Fruit fly (Drosophila melanogaster) whole organism, pupa: ENCODE results near the gene CG8001.

Experiments
- CG13204 ChIP-seq: fragments of 200-800 bp; sonication (Bioruptor generic); optimal IDR thresholded peaks from 2 replicates; lab custom pipeline; 2018; ENCODE audit warnings: missing biosample characterization, mild to moderate bottlenecking, missing genetic modification characterization, moderate library complexity
- CG14655 ChIP-seq: fragments of 200-800 bp; sonication (Bioruptor generic); optimal IDR thresholded peaks from 3 replicates; lab custom pipeline; 2017; ENCODE audit warnings: mild to moderate bottlenecking, missing biosample characterization, missing genetic modification reagents, missing genetic modification characterization
- CG17806 ChIP-seq: fragments of 200-800 bp; sonication (Bioruptor generic); optimal IDR thresholded peaks from 2 replicates; lab custom pipeline; 2018; ENCODE audit warnings: missing biosample characterization, mild to moderate bottlenecking, missing genetic modification characterization, moderate library complexity
- CG32121 ChIP-seq: fragments of 200-800 bp; sonication (Bioruptor generic); IDR thresholded peaks from 2 replicates; pipeline ENCODE4 v1.3.6; 2022; ENCODE audit warnings: missing biosample characterization, missing genetic modification characterization
- CG8159 ChIP-seq: fragments of 200-800 bp; sonication (Bioruptor generic); optimal IDR thresholded peaks from 3 replicates; lab custom pipeline; 2018; ENCODE audit warnings: missing biosample characterization, mild to moderate bottlenecking, missing genetic modification characterization, moderate library complexity
- EcR ChIP-seq: fragments of 200-800 bp; sonication (Bioruptor generic); optimal IDR thresholded peaks from 3 replicates; lab custom pipeline; 2019; ENCODE audit warnings: missing biosample characterization, missing genetic modification characterization, mild to moderate bottlenecking, moderate library complexity, missing genetic modification reagents
- Pif1A ChIP-seq: fragments of 200-800 bp; sonication (Bioruptor generic); optimal IDR thresholded peaks from 3 replicates; lab custom pipeline; 2016; ENCODE audit warnings: missing biosample characterization, missing genetic modification characterization
- Pif1B ChIP-seq: fragments of 200-800 bp; sonication (Bioruptor generic); optimal IDR thresholded peaks from 3 replicates; lab custom pipeline; 2016; ENCODE audit warnings: missing biosample characterization, missing genetic modification characterization
- gl ChIP-seq: fragments of 200-800 bp; sonication (Bioruptor generic); optimal IDR thresholded peaks from 2 replicates; lab custom pipeline; 2018; ENCODE audit warnings: missing biosample characterization, mild to moderate bottlenecking, missing genetic modification characterization
- rn ChIP-seq: fragments of 200-800 bp; sonication (Bioruptor generic); IDR thresholded peaks from 2 replicates; pipeline ENCODE4 v1.3.6; 2022; ENCODE audit warnings: missing biosample characterization, missing genetic modification characterization

DNA sequence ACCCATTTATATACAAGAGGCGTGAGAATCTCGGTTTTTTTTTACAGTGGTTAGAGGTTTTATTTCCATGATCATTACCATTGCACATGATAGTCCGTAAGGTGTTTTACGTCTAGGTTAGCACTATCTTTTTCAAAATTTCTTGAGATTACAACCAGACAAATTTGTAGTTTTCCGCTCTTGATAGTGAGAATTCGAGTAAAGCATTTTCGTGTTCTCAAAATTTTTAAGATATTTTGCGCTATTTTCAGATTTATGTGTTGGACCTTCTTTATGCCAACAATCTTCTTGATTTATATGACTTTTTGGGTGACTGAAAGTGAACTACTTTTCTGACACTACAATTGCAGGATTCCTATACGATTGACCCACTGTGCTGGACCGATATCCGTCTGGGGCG, 14.9 kb upstream of the CG8001 start:
- TF ChIP-seq Pif1B (GFP tag; lab: Kevin White, UChicago) (no peak), CG32121 (0 out of 2 replicates have a peak, but pooled peaks have one; percentile 16), EcR (GFP tag; lab: Kevin White, UChicago) (no peak), gl (no peak), CG14655 (GFP tag; lab: Kevin White, UChicago) (no peak), Pif1A (GFP tag; lab: Kevin White, UChicago) (peak; percentile 34), rn (GFP tag; lab: Robert Waterston, UW) (no peak), CG13204 (no peak), CG17806 (tag; lab: Kevin White, UChicago) (no peak), CG8159 (tag; lab: Kevin White, UChicago) (peak; percentile 12)
